Fruit fly (Drosophila melanogaster) whole organism, prepupa: ENCODE results near the gene Jon65Aii.

Source experiments
- Ets21C ChIP-seq: fragments of 200-800 bp; sonication (Bioruptor generic); optimal IDR thresholded peaks from 3 replicates; lab custom pipeline; 2016; ENCODE audit warnings: missing biosample characterization, missing genetic modification characterization
- Hr39 ChIP-seq: fragments of 200-800 bp; sonication (Bioruptor generic); optimal IDR thresholded peaks from 2 replicates; lab custom pipeline; 2016; ENCODE audit warnings: missing biosample characterization, missing genetic modification characterization
- dsx ChIP-seq: fragments of 200-800 bp; optimal IDR thresholded peaks from 3 replicates; lab custom pipeline; 2019; ENCODE audit warnings: missing biosample characterization, mild to moderate bottlenecking, missing genetic modification characterization, moderate library complexity; ENCODE audit not compliant: poor library complexity, severe bottlenecking
- esn ChIP-seq: fragments of 200-800 bp; sonication (Bioruptor generic); optimal IDR thresholded peaks from 2 replicates; lab custom pipeline; 2016; ENCODE audit warnings: missing biosample characterization, mild to moderate bottlenecking, missing genetic modification characterization, moderate library complexity
- fd59A ChIP-seq: fragments of 200-800 bp; sonication (Bioruptor generic); optimal IDR thresholded peaks from 2 replicates; lab custom pipeline; 2017; ENCODE audit warnings: missing biosample characterization, mild to moderate bottlenecking, missing genetic modification characterization, missing genetic modification reagents
- pdm3 ChIP-seq: fragments of 200-800 bp; sonication (Bioruptor generic); optimal IDR thresholded peaks from 3 replicates; lab custom pipeline; 2016; ENCODE audit warnings: missing biosample characterization, missing genetic modification characterization
- vri ChIP-seq: fragments of 200-800 bp; sonication (Bioruptor generic); optimal IDR thresholded peaks from 3 replicates; lab custom pipeline; 2016; ENCODE audit warnings: missing biosample characterization, mild to moderate bottlenecking, missing genetic modification characterization

DNA sequence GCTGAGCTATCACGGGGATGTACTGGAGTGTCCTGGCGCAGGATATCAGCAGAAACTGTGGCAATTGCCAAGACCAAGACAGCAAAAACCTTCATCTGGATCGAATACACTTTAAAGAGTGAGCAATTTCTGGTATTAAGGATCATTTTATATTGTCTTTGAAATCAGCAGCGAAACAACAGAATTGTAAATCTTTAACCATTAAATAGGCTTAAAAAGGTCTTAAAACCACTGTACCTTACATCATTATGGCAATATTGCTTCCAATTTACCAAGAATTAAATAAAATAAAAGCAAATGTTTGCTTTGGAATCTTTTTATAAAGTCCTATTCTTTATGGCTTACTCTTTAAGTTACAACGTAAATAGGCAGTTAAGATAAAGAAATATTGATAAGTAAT lies 17.6 kb upstream of the Jon65Aii start, which contains the start of gene CG10477:
- TF ChIP-seq dsx (GFP tag; lab: Kevin White, UChicago) = no peak
- TF ChIP-seq Hr39 (GFP tag; lab: Kevin White, UChicago) = no peak
- no peak for TF ChIP-seq vri (GFP tag; lab: Kevin White, UChicago)
- no peak for TF ChIP-seq fd59A (GFP tag; lab: Kevin White, UChicago)
- TF ChIP-seq Ets21C = no peak
- TF ChIP-seq esn (GFP tag; lab: Kevin White, UChicago) = no peak
- TF ChIP-seq pdm3 (GFP tag; lab: Kevin White, UChicago) = no peak
